Worm (Caenorhabditis elegans): ENCODE data around the gene R07B7.6.

Gene R07B7.6

ce11 chrV:12024273-12024672 lies 50.5 kb downstream of the R07B7.6 start (continued):
- TF ChIP-seq irx-1 (tag; optimal IDR thresholded peaks at IDR 0.05) (peak; percentile 26), efl-3 (GFP tag; optimal IDR thresholded peaks at IDR 0.05) (no peak), mep-1 (tag; optimal IDR thresholded peaks at IDR 0.05) (peak; percentile 2), pax-3 (tag; optimal IDR thresholded peaks at IDR 0.05) (no peak), snu-23 (GFP tag; optimal IDR thresholded peaks at IDR 0.05) (peak; percentile 15), mef-2 (tag; optimal IDR thresholded peaks at IDR 0.05) (no peak), ceh-90 (tag; optimal IDR thresholded peaks at IDR 0.05) (no peak), C34B4.2 (tag; optimal IDR thresholded peaks at IDR 0.05) (no peak), unc-86 (tag; optimal IDR thresholded peaks at IDR 0.05) (peak; percentile 67), lin-13 (GFP tag; optimal IDR thresholded peaks at IDR 0.05) (no peak), rnt-1 (tag; optimal IDR thresholded peaks at IDR 0.05) (no peak), jun-1 (tag; optimal IDR thresholded peaks at IDR 0.05) (no peak), ceh-8 (GFP tag; optimal IDR thresholded peaks at IDR 0.05) (peak; percentile 73), swsn-7 (tag; optimal IDR thresholded peaks at IDR 0.05) (peak; percentile 33), aha-1 (tag; optimal IDR thresholded peaks at IDR 0.05) (no peak), ceh-63 (GFP tag; optimal IDR thresholded peaks at IDR 0.05) (peak; percentile 82), fkh-10 (GFP tag; optimal IDR thresholded peaks at IDR 0.05) (peak; percentile 71), ets-5 (GFP tag; IDR thresholded peaks at IDR 0.05) (no peak), fos-1 (tag; optimal IDR thresholded peaks at IDR 0.05) (no peak), ceh-88 (GFP tag; IDR thresholded peaks at IDR 0.05) (no peak), vab-15 (tag; optimal IDR thresholded peaks at IDR 0.05) (no peak), alr-1 (tag; optimal IDR thresholded peaks at IDR 0.05; ENCODE audit: borderline replicate concordance) (no peak), zip-4 (GFP tag; optimal IDR thresholded peaks at IDR 0.05) (no peak), Y116A8C.19 (tag; optimal IDR thresholded peaks at IDR 0.05; ENCODE audit: borderline replicate concordance) (no peak), C16A3.4 (tag; optimal IDR thresholded peaks at IDR 0.05) (no peak), nhr-85 (tag) (no peak), elt-3 (tag; optimal IDR thresholded peaks at IDR 0.05) (no peak), pag-3 (tag; optimal IDR thresholded peaks at IDR 0.05; ENCODE audit: borderline replicate concordance, insufficient read depth) (no peak), lsy-2 (tag; optimal IDR thresholded peaks at IDR 0.05) (peak in 1 of 2 experiments; percentile 3), aly-2 (tag; optimal IDR thresholded peaks at IDR 0.05) (no peak), nhr-19 (GFP tag; conservative IDR thresholded peaks at IDR 0.05) (0 out of 2 replicates have a peak, but pooled peaks have one; percentile 6), lin-15B (tag; optimal IDR thresholded peaks at IDR 0.05) (no peak), mdl-1 (tag; optimal IDR thresholded peaks at IDR 0.05) (peak in 1 of 2 experiments; percentile 8), dsc-1 (tag; optimal IDR thresholded peaks at IDR 0.05) (peak; percentile 20), elt-2 (tag; optimal IDR thresholded peaks at IDR 0.05) (no peak), unc-130 (tag; optimal IDR thresholded peaks at IDR 0.05) (no peak), ceh-82 (tag; optimal IDR thresholded peaks at IDR 0.05) (peak in 2 of 3 experiments; percentile 24 to 35), unc-62 (GFP tag; optimal IDR thresholded peaks at IDR 0.05) (no peak), pqm-1 (tag; optimal IDR thresholded peaks at IDR 0.05) (no peak), egl-27 (tag; optimal IDR thresholded peaks at IDR 0.05) (no peak), lir-3 (tag; optimal IDR thresholded peaks at IDR 0.05; ENCODE audit: poor library complexity) (no peak), unc-98 (GFP tag; IDR thresholded peaks at IDR 0.05) (no peak), lin-14 (GFP tag; optimal IDR thresholded peaks at IDR 0.05) (peak; percentile 88), nhr-12 (tag; optimal IDR thresholded peaks at IDR 0.05) (no peak), egl-13 (tag; optimal IDR thresholded peaks at IDR 0.05) (peak; percentile 84), nhr-20 (tag; optimal IDR thresholded peaks at IDR 0.05) (no peak), ztf-11 (tag; optimal IDR thresholded peaks at IDR 0.05) (no peak), unc-30 (tag; optimal IDR thresholded peaks at IDR 0.05) (no peak), grh-1 (GFP tag; IDR thresholded peaks at IDR 0.05) (no peak), F16B12.6 (tag; optimal IDR thresholded peaks at IDR 0.05) (no peak), zag-1 (tag; optimal IDR thresholded peaks at IDR 0.05) (no peak), snpc-4 (tag; optimal IDR thresholded peaks at IDR 0.05) (no peak), nhr-11 (tag; optimal IDR thresholded peaks at IDR 0.05) (no peak)
